Fruit fly (Drosophila melanogaster) whole organism, adult: ENCODE data around the gene CG10469.

Experiments used
- CG11617 ChIP-seq: fragments of 200-800 bp; sonication (Bioruptor generic); optimal IDR thresholded peaks from 2 replicates; lab custom pipeline; 2017; ENCODE audit warnings: mild to moderate bottlenecking, missing biosample characterization, missing genetic modification reagents, missing genetic modification characterization
- CG12768 ChIP-seq: fragments of 200-800 bp; sonication (Bioruptor generic); optimal IDR thresholded peaks from 2 replicates; lab custom pipeline; 2017; ENCODE audit warnings: missing biosample characterization, missing genetic modification characterization, mild to moderate bottlenecking, moderate library complexity, missing genetic modification reagents
- CG14711 ChIP-seq: fragments of 200-800 bp; sonication (Bioruptor generic); optimal IDR thresholded peaks from 2 replicates; lab custom pipeline; 2018; ENCODE audit warnings: missing biosample characterization, mild to moderate bottlenecking, missing genetic modification characterization, moderate library complexity
- CG1620 ChIP-seq: fragments of 200-800 bp; sonication (Bioruptor generic); optimal IDR thresholded peaks from 2 replicates; lab custom pipeline; 2016; ENCODE audit warnings: missing biosample characterization, missing genetic modification characterization
- CG33017 ChIP-seq: fragments of 200-800 bp; sonication (Bioruptor generic); optimal IDR thresholded peaks from 2 replicates; lab custom pipeline; 2018; ENCODE audit warnings: missing biosample characterization, mild to moderate bottlenecking, missing genetic modification characterization, moderate library complexity
- CG5204 ChIP-seq: fragments of 200-800 bp; sonication (Bioruptor generic); optimal IDR thresholded peaks from 2 replicates; lab custom pipeline; 2016; ENCODE audit warnings: missing biosample characterization, missing genetic modification characterization
- CG7045 ChIP-seq: fragments of 200-800 bp; sonication (Bioruptor generic); optimal IDR thresholded peaks from 2 replicates; lab custom pipeline; 2017; ENCODE audit warnings: missing biosample characterization, mild to moderate bottlenecking, missing genetic modification characterization
- CG7101 ChIP-seq: fragments of 200-800 bp; sonication (Bioruptor generic); optimal IDR thresholded peaks from 2 replicates; lab custom pipeline; 2018; ENCODE audit warnings: missing biosample characterization, mild to moderate bottlenecking, missing genetic modification characterization, moderate library complexity
- Clk ChIP-seq: fragments of 200-800 bp; sonication (Bioruptor generic); optimal IDR thresholded peaks from 2 replicates; lab custom pipeline; 2017; ENCODE audit warnings: missing biosample characterization, missing genetic modification characterization
- Crg-1 ChIP-seq: fragments of 200-800 bp; sonication (Bioruptor generic); optimal IDR thresholded peaks from 2 replicates; lab custom pipeline; 2016; ENCODE audit warnings: missing biosample characterization, missing genetic modification characterization
- Hr96 ChIP-seq: fragments of 200-800 bp; sonication (Bioruptor generic); optimal IDR thresholded peaks from 2 replicates; lab custom pipeline; 2016; ENCODE audit warnings: missing biosample characterization, missing genetic modification characterization
- Mnt ChIP-seq: fragments of 200-800 bp; sonication (Bioruptor generic); optimal IDR thresholded peaks from 2 replicates; lab custom pipeline; 2016; ENCODE audit warnings: missing biosample characterization, mild to moderate bottlenecking, missing genetic modification characterization
- bab1 ChIP-seq: fragments of 200-800 bp; sonication (Bioruptor generic); optimal IDR thresholded peaks from 3 replicates; lab custom pipeline; 2019; ENCODE audit warnings: missing biosample characterization, mild to moderate bottlenecking, missing genetic modification characterization, moderate library complexity
- cic ChIP-seq: fragments of 200-800 bp; sonication (Bioruptor generic); optimal IDR thresholded peaks from 2 replicates; lab custom pipeline; 2017; ENCODE audit warnings: missing biosample characterization, mild to moderate bottlenecking, missing genetic modification characterization, moderate library complexity
- cnc ChIP-seq, 2 experiments: fragments of >200 bp; optimal IDR thresholded peaks; 2 replicates each; lab custom pipeline; 2017
- kay ChIP-seq: fragments of 200-800 bp; sonication (Bioruptor generic); peaks from one replicate; lab custom pipeline; 2016; ENCODE audit warnings: missing biosample characterization, missing genetic modification characterization, borderline replicate concordance
- ovo ChIP-seq: fragments of 200-800 bp; sonication (Bioruptor generic); optimal IDR thresholded peaks from 2 replicates; lab custom pipeline; 2016; ENCODE audit warnings: missing biosample characterization, missing genetic modification characterization
- pad ChIP-seq: fragments of 200-800 bp; sonication (Bioruptor generic); optimal IDR thresholded peaks from 3 replicates; lab custom pipeline; 2017; ENCODE audit warnings: missing biosample characterization, missing genetic modification characterization, mild to moderate bottlenecking, moderate library complexity, missing genetic modification reagents
- tj ChIP-seq: fragments of 200-800 bp; sonication (Bioruptor generic); optimal IDR thresholded peaks from 3 replicates; lab custom pipeline; 2017; ENCODE audit warnings: missing biosample characterization, mild to moderate bottlenecking, missing genetic modification characterization, moderate library complexity
- toe ChIP-seq: fragments of 200-800 bp; sonication (Bioruptor generic); optimal IDR thresholded peaks from 2 replicates; lab custom pipeline; 2016; ENCODE audit warnings: missing biosample characterization, missing genetic modification characterization

CG10469 gene

dm6 chr3L:6138018-6138417 is 44.9 kb upstream of the CG10469 start, which contains the start of gene Lcp65Ae:
TSS of gene Lcp65Ae (minus strand) at chr3L:6138118.
- no peak for TF ChIP-seq CG7045 (GFP tag; lab: Kevin White, UChicago)
- TF ChIP-seq CG11617 (GFP tag; lab: Kevin White, UChicago) = no peak
- TF ChIP-seq bab1 (GFP tag; lab: Kevin White, UChicago) = no peak
- TF ChIP-seq CG14711 (tag; lab: Kevin White, UChicago) = no peak
- no peak for TF ChIP-seq CG1620 (GFP tag; lab: Kevin White, UChicago)
- TF ChIP-seq pad (GFP tag; lab: Kevin White, UChicago) = no peak
- no peak for TF ChIP-seq toe (GFP tag; lab: Kevin White, UChicago)
- TF ChIP-seq tj = no peak
- no peak for TF ChIP-seq Clk (GFP tag; lab: Kevin White, UChicago)

- TF ChIP-seq kay = no peak
- TF ChIP-seq CG33017 (tag; lab: Kevin White, UChicago) = no peak
- TF ChIP-seq Hr96 (GFP tag; lab: Kevin White, UChicago) = no peak
- TF ChIP-seq Mnt (GFP tag; lab: Kevin White, UChicago) = no peak
- no peak for TF ChIP-seq CG14711 (tag; lab: Kevin White, UChicago)
- TF ChIP-seq cic (GFP tag; lab: Kevin White, UChicago) = no peak
- no peak for TF ChIP-seq bab1 (GFP tag; lab: Kevin White, UChicago)
- no peak for TF ChIP-seq ovo (GFP tag; lab: Kevin White, UChicago)
- no peak for TF ChIP-seq cnc (optimal IDR thresholded peaks at IDR 0.05; lab: Kevin White, UChicago)
- no peak for TF ChIP-seq CG12768 (GFP tag; lab: Kevin White, UChicago)
- TF ChIP-seq Clk (GFP tag; lab: Kevin White, UChicago) = no peak
Measured at dm6 chr3L:6136691-6137090, 43.6 kb upstream of the CG10469 start, which contains the start of gene Lcp65Af. TSS of gene Lcp65Af (minus strand) at chr3L:6136791.

DNA sequence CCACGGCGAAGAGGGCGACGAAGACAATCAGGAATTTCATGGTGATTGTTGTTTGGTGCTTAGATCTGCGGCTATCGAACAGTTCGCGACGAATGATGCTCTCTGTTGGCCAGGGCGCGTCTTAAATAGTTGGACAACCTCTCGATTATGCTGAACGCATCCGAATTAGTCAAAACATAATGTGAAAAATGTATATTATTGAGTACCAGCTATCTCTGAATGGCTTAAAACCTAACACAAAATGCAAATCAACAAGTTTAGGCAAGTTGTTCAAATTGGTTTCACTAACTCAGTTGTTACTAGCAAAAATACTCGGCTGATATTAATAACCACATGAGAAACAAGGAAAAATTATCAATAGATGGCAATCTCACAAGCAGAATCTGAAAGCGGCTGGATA is 42.1 kb upstream of the CG10469 start, which contains the start of gene Lcp65Ag1:
Gene Lcp65Ag1 (minus strand): TSS at position 101 of the 400 bp plus-strand sequence.
- TF ChIP-seq cic (GFP tag; lab: Kevin White, UChicago) (no peak), ovo (GFP tag; lab: Kevin White, UChicago) (no peak), tj (no peak), CG14711 (tag; lab: Kevin White, UChicago) (no peak), pad (GFP tag; lab: Kevin White, UChicago) (no peak), CG33017 (tag; lab: Kevin White, UChicago) (no peak), Mnt (GFP tag; lab: Kevin White, UChicago) (no peak), CG7045 (GFP tag; lab: Kevin White, UChicago) (no peak), CG1620 (GFP tag; lab: Kevin White, UChicago) (no peak)

DNA sequence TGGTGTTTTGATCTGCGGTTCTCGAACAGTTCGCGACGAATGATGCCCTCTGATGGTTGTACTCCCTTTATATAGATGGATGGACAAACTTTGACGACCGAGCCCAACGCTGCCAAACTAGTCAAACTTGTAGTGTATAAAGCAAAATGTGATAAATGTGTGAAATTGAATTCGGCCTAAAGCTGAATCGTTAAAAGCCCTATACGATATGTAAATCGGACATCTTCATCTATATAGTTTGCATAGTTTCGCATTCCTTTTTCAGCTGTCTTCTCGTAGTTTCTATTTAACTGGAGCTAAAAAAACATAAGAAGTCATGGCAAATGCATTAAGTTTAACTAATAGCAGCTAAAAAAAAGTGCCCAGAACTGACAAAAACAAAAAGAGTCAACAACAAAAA is 40.4 kb upstream of the CG10469 start, which contains the start of gene Lcp65Ag2:
Gene Lcp65Ag2 (minus strand): TSS at position 48 of the 400 bp plus-strand sequence.
- TF ChIP-seq ovo (GFP tag; lab: Kevin White, UChicago) = no peak
- TF ChIP-seq CG1620 (GFP tag; lab: Kevin White, UChicago) = no peak
- TF ChIP-seq CG14711 (tag; lab: Kevin White, UChicago) = no peak
- no peak for TF ChIP-seq toe (GFP tag; lab: Kevin White, UChicago)
- TF ChIP-seq bab1 (GFP tag; lab: Kevin White, UChicago) = no peak
- TF ChIP-seq CG5204 (GFP tag; lab: Kevin White, UChicago) = no peak
- TF ChIP-seq CG33017 (tag; lab: Kevin White, UChicago) = no peak
- TF ChIP-seq cic (GFP tag; lab: Kevin White, UChicago) = no peak

DNA sequence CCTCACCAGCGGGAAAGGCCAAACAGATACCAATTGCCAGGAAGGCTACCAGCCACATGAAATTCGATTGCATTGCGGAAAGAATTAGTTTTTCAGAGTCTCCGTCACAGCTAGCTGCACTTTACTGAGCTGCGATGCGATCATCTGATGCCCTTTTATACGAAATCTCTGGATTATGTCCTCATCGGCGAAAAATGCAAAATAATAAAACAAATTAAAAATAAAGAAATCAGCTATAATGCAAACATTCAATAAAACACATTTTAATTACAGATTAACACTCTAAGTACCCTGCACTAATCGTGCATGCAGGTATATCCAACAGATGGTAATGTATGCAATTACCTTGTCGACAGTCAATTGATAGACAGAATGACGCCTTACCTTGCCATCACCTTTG is 38.9 kb upstream of the CG10469 start, which contains the start of gene Cpr65Au:
Gene Cpr65Au (minus strand): TSS at position 101 of the 400 bp plus-strand sequence.
- TF ChIP-seq CG7045 (GFP tag; lab: Kevin White, UChicago) = no peak
- TF ChIP-seq CG14711 (tag; lab: Kevin White, UChicago) = no peak
- TF ChIP-seq kay = no peak
- TF ChIP-seq ovo (GFP tag; lab: Kevin White, UChicago) = no peak
- no peak for TF ChIP-seq cnc (optimal IDR thresholded peaks at IDR 0.05; lab: Kevin White, UChicago)

DNA sequence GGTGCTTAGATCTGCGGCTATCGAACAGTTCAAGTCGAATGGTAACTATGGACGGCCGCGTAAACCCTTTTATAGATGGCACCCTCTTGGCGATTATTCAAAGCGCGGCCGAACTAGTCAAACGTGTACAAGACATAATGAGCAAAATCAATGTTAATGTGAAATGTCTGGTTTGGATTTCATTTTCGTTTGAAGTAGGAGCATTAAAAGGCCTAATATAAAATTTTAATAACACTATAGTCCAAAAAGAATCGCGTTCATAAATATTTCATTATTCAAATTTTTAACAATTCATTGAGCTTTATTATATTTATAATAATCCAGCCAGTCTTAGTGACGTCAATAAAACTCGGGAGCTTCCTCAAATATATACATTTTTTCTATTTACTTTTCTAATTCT is 37.8 kb upstream of the CG10469 start, which contains the start of gene Lcp65Ag3:
Gene Lcp65Ag3 (minus strand): TSS at position 46 of the 400 bp plus-strand sequence.
- TF ChIP-seq Hr96 (GFP tag; lab: Kevin White, UChicago) = no peak
- TF ChIP-seq tj = no peak
- TF ChIP-seq CG12768 (GFP tag; lab: Kevin White, UChicago) = no peak
- TF ChIP-seq CG5204 (GFP tag; lab: Kevin White, UChicago) = no peak

DNA sequence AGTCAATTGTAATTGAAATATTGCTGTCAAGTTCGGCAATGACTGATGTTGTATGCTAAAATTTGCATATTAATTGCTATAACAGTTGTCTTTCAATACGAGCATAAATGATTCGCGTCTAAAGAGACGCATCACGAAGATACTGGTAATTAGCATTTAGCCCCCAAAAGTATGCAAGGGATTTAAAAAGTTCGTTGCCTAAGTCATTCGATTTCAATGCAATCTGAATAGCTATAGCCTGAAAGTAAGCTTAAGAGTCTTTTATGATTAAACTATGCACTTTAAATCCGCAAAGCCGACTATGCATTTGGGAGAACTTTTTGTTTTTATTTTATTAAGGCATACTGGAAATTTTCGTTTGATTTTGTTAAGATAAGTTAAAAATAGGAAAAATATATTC is 36.5 kb upstream of the CG10469 start:
- TF ChIP-seq CG7045 (GFP tag; lab: Kevin White, UChicago) = no peak
- TF ChIP-seq Hr96 (GFP tag; lab: Kevin White, UChicago) = no peak
- TF ChIP-seq CG14711 (tag; lab: Kevin White, UChicago) = no peak

DNA sequence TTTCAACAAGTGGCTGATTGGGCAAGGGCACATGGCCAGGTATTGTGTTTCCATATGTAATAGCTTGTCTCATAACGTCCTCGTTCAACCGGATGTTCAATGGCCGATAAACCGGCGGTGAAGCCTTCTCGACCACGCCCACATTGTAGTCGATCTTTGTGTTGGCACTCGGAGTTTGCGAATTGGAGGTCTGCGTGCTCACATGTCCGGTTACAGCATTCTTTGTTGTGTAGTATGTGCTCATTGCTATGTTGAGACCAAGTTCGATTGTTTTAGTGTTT is 32.2 kb upstream of the CG10469 start:
- TF ChIP-seq Hr96 (GFP tag; lab: Kevin White, UChicago) (no peak), CG5204 (GFP tag; lab: Kevin White, UChicago) (no peak), cic (GFP tag; lab: Kevin White, UChicago) (no peak), pad (GFP tag; lab: Kevin White, UChicago) (no peak), Clk (GFP tag; lab: Kevin White, UChicago) (no peak), bab1 (GFP tag; lab: Kevin White, UChicago) (no peak), toe (GFP tag; lab: Kevin White, UChicago) (no peak), Crg-1 (GFP tag; lab: Kevin White, UChicago) (no peak), CG7101 (no peak), CG14711 (tag; lab: Kevin White, UChicago) (no peak), Mnt (GFP tag; lab: Kevin White, UChicago) (no peak), CG12768 (GFP tag; lab: Kevin White, UChicago) (no peak), cnc (optimal IDR thresholded peaks at IDR 0.05; lab: Kevin White, UChicago) (no peak), tj (no peak), CG11617 (GFP tag; lab: Kevin White, UChicago) (no peak), CG33017 (tag; lab: Kevin White, UChicago) (no peak), CG1620 (GFP tag; lab: Kevin White, UChicago) (no peak), ovo (GFP tag; lab: Kevin White, UChicago) (no peak), kay (no peak)
